Worm (Caenorhabditis elegans) whole organism, early embryonic: ENCODE measurements around the gene ver-1.

Experiments
- B0310.2 ChIP-seq: sonication (generic microtip); optimal IDR thresholded peaks from 2 replicates; lab custom pipeline; 2016; ENCODE audit warnings: mild to moderate bottlenecking, missing genetic modification characterization, missing compliant biosample characterization
- F13C5.2 ChIP-seq: sonication (generic microtip); optimal IDR thresholded peaks from 2 replicates; lab custom pipeline; 2017; ENCODE audit warnings: mild to moderate bottlenecking, missing genetic modification characterization, inconsistent platforms, missing compliant biosample characterization
- aly-1 ChIP-seq: sonication (generic microtip); optimal IDR thresholded peaks from 2 replicates; lab custom pipeline; 2016; ENCODE audit warnings: missing genetic modification characterization, missing compliant biosample characterization
- ama-1 ChIP-seq: fragments of 150-350 bp; optimal IDR thresholded peaks from 2 replicates; lab custom pipeline; 2014
- ceh-13 ChIP-seq: fragments of 200-800 bp; sonication (Bioruptor generic); optimal IDR thresholded peaks from 2 replicates; lab custom pipeline; 2018; ENCODE audit warnings: mild to moderate bottlenecking, missing genetic modification characterization, missing compliant biosample characterization
- ceh-36 ChIP-seq: sonication (generic microtip); optimal IDR thresholded peaks from 2 replicates; lab custom pipeline; 2016; ENCODE audit warnings: missing genetic modification characterization, inconsistent platforms, missing compliant biosample characterization
- ets-7 ChIP-seq: sonication (generic microtip); optimal IDR thresholded peaks from 2 replicates; lab custom pipeline; 2016; ENCODE audit warnings: missing genotype, missing genetic modification characterization, missing compliant biosample characterization
- flt-1 ChIP-seq: fragments of 200-800 bp; sonication (Bioruptor generic); IDR thresholded peaks from 2 replicates; pipeline ENCODE4 v1.3.6; 2022; ENCODE audit warnings: missing genetic modification characterization, missing compliant biosample characterization
- hmbx-1 ChIP-seq: sonication (generic microtip); optimal IDR thresholded peaks from 2 replicates; lab custom pipeline; 2016; ENCODE audit warnings: mild to moderate bottlenecking, missing genetic modification characterization, missing compliant biosample characterization
- hmg-4 ChIP-seq: fragments of 200-800 bp; sonication (Bioruptor generic); optimal IDR thresholded peaks from 2 replicates; lab custom pipeline; 2018; ENCODE audit warnings: mild to moderate bottlenecking, missing genetic modification characterization, missing compliant biosample characterization
- hnd-1 ChIP-seq: sonication (generic microtip); optimal IDR thresholded peaks from 2 replicates; lab custom pipeline; 2016; ENCODE audit warnings: missing genetic modification characterization, missing compliant biosample characterization
- pes-1 ChIP-seq: fragments of 200-800 bp; sonication (Bioruptor generic); IDR thresholded peaks from 2 replicates; pipeline ENCODE4 v1.3.6; 2022; ENCODE audit warnings: missing genetic modification reagents, missing genetic modification characterization, missing compliant biosample characterization
- scrt-1 ChIP-seq: fragments of 200-800 bp; sonication (Bioruptor generic); IDR thresholded peaks from 2 replicates; pipeline ENCODE4 v1.3.6; 2022; ENCODE audit warnings: missing genetic modification characterization, missing compliant biosample characterization
- sea-1 ChIP-seq: fragments of 200-800 bp; sonication (Bioruptor generic); conservative IDR thresholded peaks from 2 replicates; pipeline ENCODE4 v1.3.6; 2022; ENCODE audit warnings: missing genetic modification characterization, missing compliant biosample characterization
- tbx-11 ChIP-seq: fragments of 200-800 bp; sonication (Bioruptor generic); IDR thresholded peaks from 2 replicates; pipeline ENCODE4 v1.3.6; 2022; ENCODE audit warnings: missing genetic modification characterization, missing compliant biosample characterization
- tbx-37 ChIP-seq: fragments of 200-800 bp; sonication (Bioruptor generic); conservative IDR thresholded peaks from 2 replicates; pipeline ENCODE4 v1.3.6; 2022; ENCODE audit warnings: missing genetic modification reagents, missing genetic modification characterization, missing compliant biosample characterization
- tra-4 ChIP-seq: sonication (generic microtip); optimal IDR thresholded peaks from 2 replicates; lab custom pipeline; 2017; ENCODE audit warnings: missing genetic modification characterization, missing compliant biosample characterization

Gene ver-1

DNA sequence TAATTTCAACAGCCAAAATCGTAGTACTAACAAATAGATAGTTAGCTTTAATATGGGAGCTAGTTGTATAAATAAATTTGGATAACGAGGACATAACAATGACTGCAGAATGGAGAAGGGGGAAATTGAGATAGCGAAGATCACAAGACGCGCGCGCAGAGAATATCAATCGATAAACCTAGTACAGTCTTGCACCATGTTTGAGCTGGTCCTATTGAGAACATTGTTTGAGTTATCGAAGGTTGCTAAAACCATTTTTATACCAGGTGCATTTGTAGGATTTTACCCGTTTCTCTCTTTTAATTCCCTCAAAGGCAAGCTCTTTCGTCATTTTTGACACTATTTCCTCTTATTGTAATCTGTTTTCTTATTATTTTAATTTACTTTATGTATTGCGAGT is 15.0 kb downstream of the ver-1 start, which contains the start of the genes F40G9.9 and F40G9.12:
Gene F40G9.9 (minus strand): TSS at position 101 of the 400 bp plus-strand sequence.
Gene F40G9.12 (plus strand): TSS at position 231 of the 400 bp plus-strand sequence.
- TF ChIP-seq hnd-1 (no peak), hmg-4 (GFP tag; lab: Kevin White, UChicago) (no peak), B0310.2 (tag; lab: Kevin White, UChicago) (no peak), tra-4 (tag; lab: Kevin White, UChicago) (no peak), sea-1 (GFP tag; lab: Robert Waterston, UW) (no peak), ceh-13 (GFP tag; lab: Kevin White, UChicago) (no peak), scrt-1 (no peak), ceh-36 (tag; lab: Kevin White, UChicago) (no peak), aly-1 (tag; lab: Kevin White, UChicago) (no peak), ets-7 (tag; lab: Kevin White, UChicago) (no peak), pes-1 (GFP tag; lab: Robert Waterston, UW) (no peak), tbx-11 (GFP tag; lab: Robert Waterston, UW) (no peak), ama-1 (lab: Kevin White, UChicago) (no peak), tbx-37 (GFP tag; lab: Robert Waterston, UW) (no peak), hmbx-1 (tag; lab: Kevin White, UChicago) (no peak)

- TF ChIP-seq hmg-4 (GFP tag; lab: Kevin White, UChicago): no peak
- TF ChIP-seq scrt-1: no peak
- TF ChIP-seq ceh-13 (GFP tag; lab: Kevin White, UChicago): no peak
- TF ChIP-seq ama-1 (lab: Kevin White, UChicago): no peak
- TF ChIP-seq tra-4 (tag; lab: Kevin White, UChicago): no peak
- no peak for TF ChIP-seq hmbx-1 (tag; lab: Kevin White, UChicago)
- TF ChIP-seq tbx-37 (GFP tag; lab: Robert Waterston, UW): no peak
- TF ChIP-seq B0310.2 (tag; lab: Kevin White, UChicago): no peak
- no peak for TF ChIP-seq ceh-36 (tag; lab: Kevin White, UChicago)
- TF ChIP-seq hnd-1: no peak
Observed at ce11 chrIII:173501-173900, 16.9 kb downstream of the ver-1 start, which contains the start of gene F40G9.19. TSS of gene F40G9.19 (plus strand) at chrIII:173801.

DNA sequence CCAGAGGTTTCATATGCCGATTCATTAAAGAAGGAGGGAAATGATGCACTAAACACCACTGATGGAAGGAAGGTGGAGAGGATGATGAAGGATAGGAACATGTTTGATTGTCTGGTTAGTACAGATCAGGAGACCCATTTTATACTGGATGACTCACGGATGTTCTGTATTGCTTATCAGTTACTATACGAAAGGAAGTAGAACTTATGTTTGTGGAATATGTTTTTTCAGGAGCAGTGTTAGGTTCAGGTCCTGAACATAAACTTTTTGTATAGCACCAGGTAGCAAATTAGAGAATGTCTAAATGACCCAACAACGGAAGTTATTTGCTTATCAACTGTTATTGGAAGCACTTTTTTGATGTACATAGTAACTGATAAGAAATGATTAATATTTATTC is 19.1 kb downstream of the ver-1 start, which contains the start of gene clec-148:
Gene clec-148 (minus strand): TSS at position 101 of the 400 bp plus-strand sequence.
- no peak for TF ChIP-seq pes-1 (GFP tag; lab: Robert Waterston, UW)
- no peak for TF ChIP-seq aly-1 (tag; lab: Kevin White, UChicago)
- no peak for TF ChIP-seq tbx-11 (GFP tag; lab: Robert Waterston, UW)
- TF ChIP-seq hnd-1: no peak
- no peak for TF ChIP-seq hmbx-1 (tag; lab: Kevin White, UChicago)
- TF ChIP-seq tbx-37 (GFP tag; lab: Robert Waterston, UW): no peak
- TF ChIP-seq sea-1 (GFP tag; lab: Robert Waterston, UW): no peak
- TF ChIP-seq ceh-13 (GFP tag; lab: Kevin White, UChicago): no peak
- TF ChIP-seq B0310.2 (tag; lab: Kevin White, UChicago): no peak
- no peak for TF ChIP-seq ets-7 (tag; lab: Kevin White, UChicago)
- no peak for TF ChIP-seq flt-1 (GFP tag; lab: Robert Waterston, UW)
- TF ChIP-seq ama-1 (lab: Kevin White, UChicago): no peak
- no peak for TF ChIP-seq tra-4 (tag; lab: Kevin White, UChicago)
- TF ChIP-seq ceh-36 (tag; lab: Kevin White, UChicago): no peak

- no peak for TF ChIP-seq tbx-37 (GFP tag; lab: Robert Waterston, UW)
- TF ChIP-seq B0310.2 (tag; lab: Kevin White, UChicago): no peak
- no peak for TF ChIP-seq hnd-1
- no peak for TF ChIP-seq hmg-4 (GFP tag; lab: Kevin White, UChicago)
- TF ChIP-seq aly-1 (tag; lab: Kevin White, UChicago): no peak
- no peak for TF ChIP-seq scrt-1
- no peak for TF ChIP-seq ets-7 (tag; lab: Kevin White, UChicago)
- no peak for TF ChIP-seq pes-1 (GFP tag; lab: Robert Waterston, UW)
- TF ChIP-seq tbx-11 (GFP tag; lab: Robert Waterston, UW): no peak
- no peak for TF ChIP-seq ceh-13 (GFP tag; lab: Kevin White, UChicago)
- no peak for TF ChIP-seq ama-1 (lab: Kevin White, UChicago)
- TF ChIP-seq hmbx-1 (tag; lab: Kevin White, UChicago): no peak
- TF ChIP-seq tra-4 (tag; lab: Kevin White, UChicago): no peak
- TF ChIP-seq sea-1 (GFP tag; lab: Robert Waterston, UW): no peak
- TF ChIP-seq ceh-36 (tag; lab: Kevin White, UChicago): no peak
Observed at ce11 chrIII:177715-178114, 21.1 kb downstream of the ver-1 start, which contains the start of gene F40G9.14. TSS of gene F40G9.14 (minus strand) at chrIII:177815.

DNA sequence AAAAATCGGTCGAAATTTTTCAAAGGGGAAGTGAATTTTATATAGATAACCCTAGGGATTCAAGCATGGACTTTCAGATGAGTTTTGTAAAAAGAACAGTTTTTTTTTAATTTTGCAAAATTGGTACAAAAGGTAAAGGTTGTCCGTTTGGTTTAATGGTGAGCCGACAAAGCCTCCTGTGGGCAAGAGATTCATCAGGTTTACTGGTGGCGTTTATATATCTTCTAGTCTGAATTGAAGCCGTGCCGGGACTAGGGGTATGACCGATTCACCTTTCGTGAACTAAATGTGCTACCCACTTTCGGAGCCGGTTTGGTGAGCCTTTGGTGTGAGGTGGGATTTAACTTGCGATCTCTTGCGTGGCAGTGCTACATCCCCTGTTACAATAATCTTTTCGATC is 21.5 kb downstream of the ver-1 start:
- TF ChIP-seq hnd-1 (no peak), ama-1 (lab: Kevin White, UChicago) (peak; percentile 91), sea-1 (GFP tag; lab: Robert Waterston, UW) (peak; percentile 67; the same call in 1 of the 2 replicates), pes-1 (GFP tag; lab: Robert Waterston, UW) (no peak), flt-1 (GFP tag; lab: Robert Waterston, UW) (no peak)

DNA sequence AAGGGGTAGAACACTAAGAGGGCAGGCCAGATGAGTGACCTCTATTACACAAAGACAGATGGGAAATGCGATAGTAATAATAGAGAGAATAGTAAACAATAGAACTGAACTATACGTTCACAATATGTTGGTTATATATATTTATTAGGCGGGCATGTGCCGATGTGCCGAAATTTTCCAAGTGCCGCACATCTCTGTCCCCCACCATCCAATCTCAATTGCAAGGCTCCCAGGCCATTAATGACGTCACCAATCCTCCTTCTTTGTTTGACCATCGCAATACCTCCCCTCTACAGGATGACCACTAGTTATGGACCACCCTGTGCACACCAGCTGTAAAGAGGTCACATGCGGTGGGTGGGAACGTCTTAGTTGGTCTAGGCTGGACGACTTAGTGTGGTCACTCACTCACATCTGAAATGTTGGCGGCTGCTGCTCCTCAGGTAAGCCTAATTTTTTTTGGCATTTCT is 22.5 kb downstream of the ver-1 start, which contains the start of gene F40G9.6:
Gene F40G9.6 (plus strand): TSS at position 420 of the 470 bp plus-strand sequence.
- no peak for TF ChIP-seq ama-1 (lab: Kevin White, UChicago)
- no peak for TF ChIP-seq ceh-36 (tag; lab: Kevin White, UChicago)
- TF ChIP-seq hmg-4 (GFP tag; lab: Kevin White, UChicago): peak; percentile 60
- no peak for TF ChIP-seq ets-7 (tag; lab: Kevin White, UChicago)
- 0 out of 2 replicates have a peak, but pooled peaks have one; percentile 37 for TF ChIP-seq tbx-11 (GFP tag; lab: Robert Waterston, UW)

DNA sequence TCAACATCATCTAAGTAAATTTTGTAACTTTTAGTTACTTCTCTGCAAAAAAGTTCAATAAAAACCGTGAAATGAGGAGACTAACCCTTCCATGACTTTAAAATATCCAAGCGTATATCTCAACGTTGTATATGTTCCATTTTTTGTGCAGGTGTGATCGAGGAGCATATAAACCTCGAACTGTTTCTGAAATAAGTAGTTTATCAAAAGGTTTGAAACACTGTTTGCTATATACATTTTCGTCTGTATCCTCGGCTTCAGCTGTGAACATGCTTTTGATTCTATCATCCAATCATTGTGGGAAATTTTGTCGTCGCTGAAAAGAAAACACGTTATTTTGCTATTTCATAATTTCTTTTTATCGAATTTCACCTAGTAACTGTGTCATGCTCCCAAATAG is 24.3 kb downstream of the ver-1 start, which contains the start of gene F40G9.5:
Gene F40G9.5 (plus strand): TSS at position 301 of the 400 bp plus-strand sequence.
- TF ChIP-seq aly-1 (tag; lab: Kevin White, UChicago): no peak
- no peak for TF ChIP-seq B0310.2 (tag; lab: Kevin White, UChicago)
- TF ChIP-seq F13C5.2 (tag; lab: Kevin White, UChicago): no peak
- TF ChIP-seq flt-1 (GFP tag; lab: Robert Waterston, UW): no peak
- no peak for TF ChIP-seq ceh-13 (GFP tag; lab: Kevin White, UChicago)
- no peak for TF ChIP-seq tra-4 (tag; lab: Kevin White, UChicago)
- no peak for TF ChIP-seq ama-1 (lab: Kevin White, UChicago)
- no peak for TF ChIP-seq scrt-1
- no peak for TF ChIP-seq hmbx-1 (tag; lab: Kevin White, UChicago)
- TF ChIP-seq tbx-37 (GFP tag; lab: Robert Waterston, UW): no peak
- TF ChIP-seq pes-1 (GFP tag; lab: Robert Waterston, UW): no peak
- TF ChIP-seq tbx-11 (GFP tag; lab: Robert Waterston, UW): no peak
- TF ChIP-seq ets-7 (tag; lab: Kevin White, UChicago): no peak
- no peak for TF ChIP-seq hnd-1
- no peak for TF ChIP-seq ceh-36 (tag; lab: Kevin White, UChicago)
- no peak for TF ChIP-seq hmg-4 (GFP tag; lab: Kevin White, UChicago)
- no peak for TF ChIP-seq sea-1 (GFP tag; lab: Robert Waterston, UW)
